Fruit fly (Drosophila melanogaster) Kc167 (cell line): ENCODE measurements around the gene CG42748.

Source experiments
- Myc ChIP-seq: fragments of >200 bp; optimal IDR thresholded peaks from 2 replicates; lab custom pipeline; 2017; ENCODE audit warnings: missing external identifiers
- Sin3A ChIP-seq: fragments of >200 bp; optimal IDR thresholded peaks from 2 replicates; lab custom pipeline; 2018; ENCODE audit warnings: missing external identifiers
- h ChIP-seq: fragments of >200 bp; optimal IDR thresholded peaks from 3 replicates; lab custom pipeline; 2018; ENCODE audit warnings: missing external identifiers
- insv ChIP-seq: fragments of >200 bp; optimal IDR thresholded peaks from 3 replicates; lab custom pipeline; 2018; ENCODE audit warnings: missing external identifiers
- psq ChIP-seq: fragments of >200 bp; optimal IDR thresholded peaks from 2 replicates; lab custom pipeline; 2017; ENCODE audit warnings: missing external identifiers
- ttk ChIP-seq: sonication (Bioruptor generic); optimal IDR thresholded peaks from 2 replicates; lab custom pipeline; 2017; ENCODE audit warnings: missing external identifiers

CG42748 gene

DNA sequence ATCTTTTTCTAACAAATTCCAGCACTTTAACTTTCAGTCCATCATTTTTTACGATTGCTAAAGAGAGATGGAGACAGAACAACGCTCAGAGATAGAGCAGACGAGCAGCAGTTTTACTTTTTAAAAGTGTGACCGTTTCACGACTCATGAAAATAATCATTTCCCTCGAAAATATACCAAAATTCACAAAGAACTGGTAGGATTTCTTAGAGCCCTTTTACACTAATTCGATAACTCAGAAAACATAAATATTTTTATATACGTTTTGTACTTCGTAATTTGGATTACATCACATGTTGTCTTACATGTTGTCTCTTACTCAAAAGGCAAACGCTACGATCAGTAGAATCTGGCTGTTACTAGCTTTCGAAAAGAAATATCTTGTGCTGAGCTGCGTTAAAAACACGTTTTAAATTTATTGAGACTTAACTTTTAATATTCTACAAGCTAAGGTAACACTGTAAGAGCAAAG is 38.1 kb downstream of the CG42748 start, which contains the start of gene Clamp:
TSS of gene Clamp (minus strand) at position 100 of the 472 bp plus-strand sequence.
- TF ChIP-seq Sin3A (lab: Kevin White, UChicago) (no peak), h (lab: Kevin White, UChicago) (no peak), psq (lab: Kevin White, UChicago) (no peak), Myc (lab: Kevin White, UChicago) (no peak)

DNA sequence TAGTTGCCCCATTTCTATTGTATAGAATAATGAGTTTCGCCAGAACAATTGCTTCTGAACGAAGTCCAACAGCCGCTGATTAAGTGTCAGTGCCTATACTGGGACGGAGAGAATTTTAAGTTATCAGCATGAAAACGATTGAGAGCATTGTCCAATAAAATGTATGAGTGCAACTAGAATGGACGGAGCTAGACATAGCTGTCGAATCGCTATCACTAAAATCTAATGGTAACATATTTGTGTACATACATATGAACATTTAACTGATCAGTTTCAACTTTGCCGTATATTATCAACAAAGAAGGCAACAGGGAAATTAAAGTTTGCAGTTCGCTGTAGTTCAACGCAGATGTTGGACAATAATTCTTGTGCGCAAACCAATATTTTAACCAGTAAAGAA is 44.1 kb downstream of the CG42748 start, which contains the start of gene CG3635:
TSS of gene CG3635 (plus strand) at position 315 of the 400 bp plus-strand sequence.
- TF ChIP-seq ttk (lab: Kevin White, UChicago) = no peak
- no peak for TF ChIP-seq psq (lab: Kevin White, UChicago)
- TF ChIP-seq Sin3A (lab: Kevin White, UChicago) = no peak
- TF ChIP-seq Myc (lab: Kevin White, UChicago) = no peak
- TF ChIP-seq h (lab: Kevin White, UChicago) = no peak
- TF ChIP-seq insv = no peak

dm6 chr2L:22176398-22176797 is 45.4 kb downstream of the CG42748 start:
- TF ChIP-seq psq (lab: Kevin White, UChicago) (no peak), Myc (lab: Kevin White, UChicago) (no peak), insv (no peak), ttk (lab: Kevin White, UChicago) (no peak), h (lab: Kevin White, UChicago) (no peak), Sin3A (lab: Kevin White, UChicago) (no peak)

DNA sequence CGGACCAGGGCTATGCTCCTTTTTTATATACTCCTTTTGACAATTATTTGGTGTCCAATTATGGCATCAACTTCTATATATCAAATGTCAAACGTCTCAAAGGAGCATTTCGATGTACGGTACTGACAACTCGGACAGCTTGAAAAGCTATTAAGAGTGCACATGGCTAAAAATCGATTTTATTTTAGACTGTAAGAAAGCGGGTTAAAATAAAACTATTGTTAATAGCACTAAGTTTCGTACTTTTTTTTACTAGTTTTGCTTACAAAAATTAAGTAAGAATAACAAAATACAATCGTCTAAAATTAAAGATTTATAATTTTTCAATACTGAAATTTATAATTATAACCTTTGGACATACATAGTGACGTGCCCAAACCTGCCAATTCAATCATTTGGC is 83.3 kb downstream of the CG42748 start, which contains the start of gene Ir40a:
TSS of gene Ir40a (minus strand) at position 101 of the 400 bp plus-strand sequence.
- TF ChIP-seq insv (no peak), Sin3A (lab: Kevin White, UChicago) (no peak), h (lab: Kevin White, UChicago) (no peak), psq (lab: Kevin White, UChicago) (no peak), Myc (lab: Kevin White, UChicago) (no peak), ttk (lab: Kevin White, UChicago) (no peak)
